Worm (Caenorhabditis elegans): ENCODE measurements around the gene F35E12.6.

DNA sequence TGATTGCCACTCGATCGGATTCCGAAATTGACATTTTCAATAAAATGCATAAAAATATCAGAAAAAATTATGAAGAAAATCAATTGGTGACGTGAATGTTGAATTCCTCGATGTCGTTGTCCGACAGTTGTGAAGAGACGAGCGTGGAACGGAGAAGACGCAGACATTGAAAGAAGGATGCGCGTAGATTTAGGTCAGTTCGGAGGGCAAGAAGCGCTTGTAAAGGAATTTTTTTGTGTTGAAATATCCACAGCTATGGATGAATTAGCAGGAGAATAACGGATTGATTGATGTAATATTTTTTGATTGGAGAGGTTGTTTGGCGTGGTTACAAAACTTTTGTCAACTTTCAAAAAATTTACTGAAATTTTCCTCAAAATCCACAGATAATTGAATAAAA, 32.3 kb upstream of the F35E12.6 start, which contains the start of gene F20G2.3:
- TF ChIP-seq tbx-11 (GFP tag; IDR thresholded peaks at IDR 0.05) (no peak), hnd-1 (tag; optimal IDR thresholded peaks at IDR 0.05) (no peak), flt-1 (GFP tag; IDR thresholded peaks at IDR 0.05) (no peak)

All from whole organism, early embryonic.